Fruit fly (Drosophila melanogaster): ENCODE measurements around the gene CG31517.

The CG31517 gene

DNA sequence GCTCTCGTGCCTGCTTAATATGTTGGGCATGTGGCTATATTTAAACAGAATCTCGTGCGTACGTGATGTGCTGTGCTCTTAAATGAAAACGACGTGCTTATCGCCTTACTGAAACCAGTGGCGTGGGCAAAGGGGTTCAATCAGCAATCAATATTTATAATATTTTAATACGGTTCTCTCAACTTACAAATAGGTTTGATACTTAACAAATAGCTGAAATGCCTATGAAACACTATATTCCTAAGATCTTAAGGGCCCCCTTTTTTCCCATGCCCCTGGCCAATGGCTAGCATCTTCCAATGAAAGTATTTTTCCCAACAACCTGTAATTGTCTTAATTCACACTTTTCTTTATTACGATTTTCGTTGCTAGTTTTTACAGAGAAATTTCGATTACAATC lies 32.6 kb upstream of the CG31517 start:
- TF ChIP-seq psq (optimal IDR thresholded peaks at IDR 0.05) (no peak), CG8478 (optimal IDR thresholded peaks at IDR 0.05) (no peak), Dll (optimal IDR thresholded peaks at IDR 0.05) (no peak), pan (optimal IDR thresholded peaks at IDR 0.05) (no peak), usp (GFP tag; optimal IDR thresholded peaks at IDR 0.05) (no peak), EcR (GFP tag; optimal IDR thresholded peaks at IDR 0.05) (no peak)

DNA sequence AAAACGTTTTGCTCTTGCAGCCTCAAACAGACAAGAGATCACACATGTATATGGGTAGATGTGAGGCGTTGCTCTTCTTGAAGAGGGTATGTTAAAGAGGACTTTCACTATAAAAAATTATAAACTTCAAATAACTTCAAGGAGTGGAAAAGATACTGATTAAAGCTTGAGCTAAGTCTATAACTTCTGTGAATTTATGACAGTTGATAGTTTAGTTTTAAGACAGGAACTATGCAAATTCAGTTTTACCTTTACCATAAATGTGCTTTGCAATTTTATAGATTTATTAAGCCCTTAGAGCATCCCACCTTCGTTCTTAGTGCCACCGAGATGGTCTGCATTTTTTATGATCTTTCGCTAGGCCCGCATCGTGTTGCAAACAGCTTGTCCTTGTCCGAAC lies 31.7 kb upstream of the CG31517 start:
- TF ChIP-seq pan (optimal IDR thresholded peaks at IDR 0.05) (no peak), CG8478 (optimal IDR thresholded peaks at IDR 0.05) (no peak)

DNA sequence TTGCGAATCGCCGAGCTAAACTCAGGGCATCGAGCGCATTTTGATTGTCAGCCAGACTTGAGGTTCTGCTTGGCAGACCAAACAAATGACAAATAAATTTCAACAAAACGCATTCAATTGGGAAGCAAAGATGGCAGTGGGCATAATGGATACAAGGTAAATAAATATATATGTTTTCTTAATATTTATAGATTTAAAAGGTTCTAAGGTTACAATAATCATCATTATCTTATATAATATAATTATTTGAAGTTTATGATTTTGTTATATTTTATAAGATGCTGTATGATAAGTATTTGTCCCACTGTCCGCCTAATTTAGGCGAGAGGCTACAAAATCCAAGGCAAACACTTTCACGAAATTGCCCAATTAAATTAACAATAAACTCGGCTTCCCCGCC lies 30.2 kb upstream of the CG31517 start:
- TF ChIP-seq usp (GFP tag; optimal IDR thresholded peaks at IDR 0.05) (no peak), psq (optimal IDR thresholded peaks at IDR 0.05) (no peak), EcR (GFP tag; optimal IDR thresholded peaks at IDR 0.05) (no peak), CG8478 (optimal IDR thresholded peaks at IDR 0.05) (no peak), pan (optimal IDR thresholded peaks at IDR 0.05) (no peak), Dll (optimal IDR thresholded peaks at IDR 0.05) (no peak)

DNA sequence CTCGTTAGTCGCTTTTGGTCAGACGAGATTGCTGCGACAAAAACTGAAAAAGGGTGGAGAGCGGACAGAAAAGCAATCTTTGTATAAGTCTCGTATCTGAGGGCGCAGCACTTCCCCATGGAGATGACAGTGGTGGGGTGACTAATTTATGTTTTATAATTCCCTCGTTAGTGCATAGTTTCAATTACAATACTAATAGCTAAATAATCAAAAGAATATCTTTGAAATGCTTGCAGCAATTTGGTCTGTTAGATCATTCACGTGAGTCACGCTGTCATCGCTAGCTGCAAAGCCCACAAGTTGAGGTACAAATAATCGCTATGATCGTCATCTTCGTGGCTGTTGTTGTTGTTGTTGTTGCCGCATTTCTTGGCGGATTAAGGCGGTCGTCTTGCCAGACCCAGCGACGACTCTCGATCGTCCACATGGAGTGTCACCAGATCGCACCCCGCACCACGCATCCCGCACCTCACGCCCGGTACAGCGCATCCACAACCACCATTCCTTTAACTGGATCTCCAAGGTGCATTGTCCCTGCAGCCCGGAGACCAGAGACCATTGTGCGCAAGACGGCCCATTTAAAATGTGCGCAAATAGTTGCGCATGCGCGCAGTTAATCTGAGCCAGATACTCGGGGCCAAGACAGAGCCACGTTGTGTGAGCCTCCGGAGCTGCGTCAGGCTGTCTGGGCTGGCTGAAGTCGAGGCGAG lies 26.3 kb upstream of the CG31517 start:
- TF ChIP-seq EcR (GFP tag; optimal IDR thresholded peaks at IDR 0.05): no peak
- TF ChIP-seq CG8478 (optimal IDR thresholded peaks at IDR 0.05): no peak
- no peak for TF ChIP-seq usp (GFP tag; optimal IDR thresholded peaks at IDR 0.05)
- TF ChIP-seq psq (optimal IDR thresholded peaks at IDR 0.05): no peak
- no peak for TF ChIP-seq pan (optimal IDR thresholded peaks at IDR 0.05)
- TF ChIP-seq Dll (optimal IDR thresholded peaks at IDR 0.05): no peak

DNA sequence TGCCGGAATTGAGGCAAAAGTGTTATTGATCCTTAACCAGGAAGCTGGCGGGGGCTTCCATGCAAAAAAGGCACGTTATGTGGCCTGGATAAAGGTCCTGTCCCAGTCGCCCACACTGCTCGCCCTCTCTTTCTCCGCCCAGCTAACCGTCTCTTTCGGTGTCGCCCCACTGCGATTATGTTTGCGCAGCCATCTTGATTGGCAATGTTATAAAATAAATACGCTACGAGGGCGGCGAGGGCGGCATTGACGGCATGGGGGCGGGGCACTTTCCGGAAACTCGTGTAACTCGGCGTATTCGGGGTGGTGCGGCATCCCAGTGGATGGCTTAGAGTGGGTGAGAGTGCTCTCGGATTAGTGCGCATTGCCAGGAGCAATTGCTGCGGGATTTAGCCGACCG lies 24.6 kb upstream of the CG31517 start:
- TF ChIP-seq psq (optimal IDR thresholded peaks at IDR 0.05) (no peak), EcR (GFP tag; optimal IDR thresholded peaks at IDR 0.05) (no peak), pan (optimal IDR thresholded peaks at IDR 0.05) (no peak), usp (GFP tag; optimal IDR thresholded peaks at IDR 0.05) (no peak), CG8478 (optimal IDR thresholded peaks at IDR 0.05) (no peak), Dll (optimal IDR thresholded peaks at IDR 0.05) (no peak)

DNA sequence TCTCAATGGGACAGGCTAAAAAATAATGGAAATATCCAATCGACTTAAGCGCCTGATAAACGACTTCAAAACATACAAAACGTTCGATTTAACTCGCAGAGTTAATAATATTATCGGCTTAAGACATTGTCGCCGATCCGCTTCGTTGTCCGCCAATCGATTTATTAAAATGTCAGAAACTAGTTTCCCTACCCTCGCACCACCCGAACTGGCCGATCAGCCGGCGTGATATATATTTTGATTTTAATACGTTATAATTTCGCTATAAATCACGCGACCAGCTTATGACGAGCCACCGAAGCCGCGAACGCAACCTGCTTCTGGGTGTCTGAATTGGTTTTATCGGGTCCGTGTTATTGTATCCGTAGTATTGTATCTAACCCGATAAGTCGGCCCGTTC lies 20.7 kb upstream of the CG31517 start:
- no peak for TF ChIP-seq pan (optimal IDR thresholded peaks at IDR 0.05)
- no peak for TF ChIP-seq CG8478 (optimal IDR thresholded peaks at IDR 0.05)
- no peak for TF ChIP-seq Dll (optimal IDR thresholded peaks at IDR 0.05)
- TF ChIP-seq EcR (GFP tag; optimal IDR thresholded peaks at IDR 0.05): no peak
- no peak for TF ChIP-seq psq (optimal IDR thresholded peaks at IDR 0.05)
- no peak for TF ChIP-seq usp (GFP tag; optimal IDR thresholded peaks at IDR 0.05)

DNA sequence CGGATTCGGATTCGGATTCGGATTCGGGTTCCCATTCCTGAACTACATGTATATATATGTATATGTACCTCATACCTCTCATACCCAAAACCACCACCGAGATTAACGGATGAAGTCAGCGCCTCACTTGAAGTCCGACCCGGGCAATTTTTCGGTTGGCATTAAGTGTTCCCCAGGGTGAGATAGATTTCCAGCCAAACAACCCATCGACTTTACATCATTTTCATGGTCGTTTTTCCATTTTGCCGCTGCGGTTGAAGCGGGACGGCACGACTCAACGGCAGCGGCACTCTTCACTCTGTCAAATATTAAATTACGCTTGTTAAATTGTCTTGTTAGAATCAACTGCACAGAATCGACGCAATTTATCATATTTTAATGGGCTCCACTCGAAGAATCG lies 18.0 kb upstream of the CG31517 start:
- TF ChIP-seq Dll (optimal IDR thresholded peaks at IDR 0.05): no peak
- TF ChIP-seq pan (optimal IDR thresholded peaks at IDR 0.05): no peak
- TF ChIP-seq psq (optimal IDR thresholded peaks at IDR 0.05): no peak
- TF ChIP-seq EcR (GFP tag; optimal IDR thresholded peaks at IDR 0.05): no peak
- TF ChIP-seq CG8478 (optimal IDR thresholded peaks at IDR 0.05): no peak
- TF ChIP-seq usp (GFP tag; optimal IDR thresholded peaks at IDR 0.05): no peak

DNA sequence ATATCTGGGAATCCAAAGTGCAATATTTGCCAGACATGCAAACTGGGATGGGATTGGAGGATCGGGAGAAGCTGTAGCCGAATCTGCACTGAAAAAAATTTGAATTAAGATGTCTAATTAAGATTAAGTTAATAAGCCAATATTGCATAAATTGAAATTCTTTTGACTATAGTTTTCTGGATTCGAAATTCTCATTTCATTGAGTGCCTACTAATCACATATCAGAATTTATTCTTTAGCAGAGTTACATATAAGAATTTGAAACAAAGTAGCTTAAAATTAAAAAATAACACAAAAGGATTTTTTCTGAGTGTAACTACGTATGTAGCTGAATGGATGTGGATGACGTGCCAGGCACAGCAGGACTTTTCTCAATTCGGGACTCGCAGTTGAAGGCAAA lies 16.4 kb upstream of the CG31517 start:
- TF ChIP-seq EcR (GFP tag; optimal IDR thresholded peaks at IDR 0.05) (no peak), psq (optimal IDR thresholded peaks at IDR 0.05) (no peak), usp (GFP tag; optimal IDR thresholded peaks at IDR 0.05) (no peak), CG8478 (optimal IDR thresholded peaks at IDR 0.05) (no peak), Dll (optimal IDR thresholded peaks at IDR 0.05) (no peak), pan (optimal IDR thresholded peaks at IDR 0.05) (no peak)

DNA sequence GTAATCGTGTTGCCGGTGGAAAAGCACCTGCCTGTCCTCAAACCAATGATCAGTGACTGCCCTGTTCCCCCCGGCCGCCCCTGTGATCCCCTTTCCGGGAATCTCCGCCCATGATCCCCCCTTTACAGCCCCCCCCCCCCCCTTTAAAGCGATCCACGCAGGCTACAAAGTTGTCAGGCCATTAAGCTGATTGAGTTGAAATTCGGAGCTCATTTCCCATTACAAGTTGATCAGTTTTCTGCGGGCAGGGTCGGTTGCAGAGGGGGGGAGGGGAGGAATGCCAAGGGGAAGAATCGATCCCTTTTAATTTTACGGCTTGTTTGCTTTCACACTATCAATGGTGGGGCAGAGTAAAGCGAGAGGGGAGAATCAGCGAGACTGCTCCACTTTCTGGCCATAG lies 14.3 kb upstream of the CG31517 start:
- TF ChIP-seq CG8478 (optimal IDR thresholded peaks at IDR 0.05) (no peak), usp (GFP tag; optimal IDR thresholded peaks at IDR 0.05) (no peak), EcR (GFP tag; optimal IDR thresholded peaks at IDR 0.05) (no peak), Dll (optimal IDR thresholded peaks at IDR 0.05) (no peak), pan (optimal IDR thresholded peaks at IDR 0.05) (no peak), psq (optimal IDR thresholded peaks at IDR 0.05) (no peak)

DNA sequence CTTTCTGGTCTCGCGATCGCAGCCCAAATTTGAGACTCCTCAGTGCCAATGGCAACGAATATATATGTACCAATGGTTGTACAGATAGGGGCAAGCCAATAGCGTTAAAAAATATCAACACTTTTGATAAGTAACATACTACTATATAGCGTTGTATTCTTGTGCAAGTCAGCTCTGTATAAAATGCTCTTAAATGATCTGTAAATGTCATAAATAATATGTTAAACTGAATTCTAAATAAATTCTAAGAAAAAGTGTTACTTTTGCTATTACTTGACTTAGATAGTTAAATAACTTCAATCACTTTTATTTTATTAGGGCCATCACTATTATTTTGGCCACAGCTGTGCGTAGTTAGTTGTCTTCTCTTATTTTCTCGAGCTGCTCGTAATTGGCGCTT lies 13.6 kb upstream of the CG31517 start:
- no peak for TF ChIP-seq EcR (GFP tag; optimal IDR thresholded peaks at IDR 0.05)

DNA sequence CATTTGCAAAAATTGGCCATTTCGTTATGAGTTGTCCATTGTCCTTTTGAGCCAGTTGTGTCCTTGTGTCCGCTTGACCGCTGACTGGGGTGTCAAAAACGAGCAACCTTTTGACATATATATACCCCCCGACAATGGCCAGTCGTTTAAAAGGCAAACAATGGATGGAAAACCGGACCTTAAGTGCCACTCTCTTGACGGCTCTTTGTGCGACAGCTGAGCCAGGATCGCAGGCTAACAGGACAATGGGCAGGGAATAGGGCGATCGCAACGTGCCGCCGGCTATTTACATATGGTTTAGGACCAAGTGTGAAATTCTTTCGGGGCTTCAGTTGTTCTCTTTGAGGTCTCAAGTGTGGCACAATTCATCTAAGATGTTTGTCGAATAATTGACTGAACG lies 11.9 kb upstream of the CG31517 start:
- TF ChIP-seq psq (optimal IDR thresholded peaks at IDR 0.05) (no peak), EcR (GFP tag; optimal IDR thresholded peaks at IDR 0.05) (no peak), pan (optimal IDR thresholded peaks at IDR 0.05) (no peak), CG8478 (optimal IDR thresholded peaks at IDR 0.05) (no peak), Dll (optimal IDR thresholded peaks at IDR 0.05) (no peak), usp (GFP tag; optimal IDR thresholded peaks at IDR 0.05) (no peak)

DNA sequence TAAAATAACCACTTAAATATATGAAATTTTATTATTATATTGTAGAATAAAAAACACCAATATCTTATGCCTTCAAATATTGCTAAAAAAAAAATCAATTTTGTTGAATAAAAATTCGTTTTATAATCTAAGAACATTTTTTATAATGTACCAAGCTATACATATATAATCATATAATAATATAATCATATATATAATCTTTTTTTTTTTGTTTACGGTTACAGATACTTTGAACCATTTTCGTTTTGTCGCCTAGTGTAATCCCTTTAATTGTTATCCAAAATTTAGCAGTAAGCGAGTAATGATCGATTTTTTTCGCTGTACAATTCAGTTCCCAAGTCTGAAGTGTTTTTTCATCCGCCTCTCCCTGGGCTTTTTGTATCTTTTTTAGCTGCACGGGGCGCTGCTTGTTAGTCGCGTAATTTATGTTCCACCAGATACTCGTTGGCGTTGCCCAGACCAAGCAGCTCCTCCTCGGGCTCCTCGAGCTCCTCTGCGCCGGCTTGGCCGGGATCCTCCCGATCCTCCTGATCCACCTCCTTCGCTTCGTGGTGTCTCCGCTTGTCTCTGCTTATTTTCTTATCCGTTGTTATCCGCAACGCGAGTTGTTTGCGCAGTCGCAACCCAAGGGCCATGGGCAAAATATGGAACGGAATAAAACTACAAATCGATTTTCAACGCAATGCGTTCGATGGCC lies 8.7 kb upstream of the CG31517 start:
- TF ChIP-seq pan (optimal IDR thresholded peaks at IDR 0.05): no peak
- no peak for TF ChIP-seq CG8478 (optimal IDR thresholded peaks at IDR 0.05)
- TF ChIP-seq psq (optimal IDR thresholded peaks at IDR 0.05): no peak
- no peak for TF ChIP-seq EcR (GFP tag; optimal IDR thresholded peaks at IDR 0.05)
- no peak for TF ChIP-seq Dll (optimal IDR thresholded peaks at IDR 0.05)
- no peak for TF ChIP-seq usp (GFP tag; optimal IDR thresholded peaks at IDR 0.05)

DNA sequence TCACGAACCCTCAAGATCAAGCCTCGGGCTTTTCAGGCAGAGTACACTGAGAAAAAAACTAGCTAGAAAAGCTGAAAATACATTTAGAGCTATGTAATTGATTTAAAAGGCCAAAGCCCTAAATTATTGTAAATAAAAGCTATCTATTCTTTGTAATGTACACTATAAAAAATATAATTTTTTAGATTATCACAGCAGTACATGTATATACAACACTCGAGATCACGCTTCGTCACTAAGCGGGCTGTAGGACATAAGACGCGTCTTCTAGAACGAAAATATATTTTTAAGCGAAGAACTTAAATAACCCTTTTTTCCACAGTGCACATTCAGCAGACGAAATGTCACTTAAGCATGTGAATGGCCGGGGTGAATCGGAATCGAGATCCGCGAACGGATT lies 6.8 kb upstream of the CG31517 start:
- TF ChIP-seq usp (GFP tag; optimal IDR thresholded peaks at IDR 0.05) (no peak), psq (optimal IDR thresholded peaks at IDR 0.05) (no peak), EcR (GFP tag; optimal IDR thresholded peaks at IDR 0.05) (no peak)
